Worm (Caenorhabditis elegans) whole organism, mixed stage, embryonic: ENCODE data around the gene tre-5.
A peak's percentile ranks its signal among the peaks of the same experiment; 100 is the strongest.

Experiments
- M03D4.4 ChIP-seq: sonication (generic microtip); optimal IDR thresholded peaks from 2 replicates; lab custom pipeline; 2017; ENCODE audit warnings: mild to moderate bottlenecking, missing genetic modification characterization, missing compliant biosample characterization
- bed-3 ChIP-seq: fragments of 200-800 bp; sonication (Bioruptor generic); optimal IDR thresholded peaks from 3 replicates; lab custom pipeline; 2018; ENCODE audit warnings: mild to moderate bottlenecking, missing genetic modification characterization, moderate library complexity, missing compliant biosample characterization
- blmp-1 ChIP-seq: fragments of 150-350 bp; optimal IDR thresholded peaks from 2 replicates; lab custom pipeline; 2014; ENCODE audit warnings: missing biosample characterization, missing genetic modification characterization
- ceh-39 ChIP-seq: fragments of 150-350 bp; optimal IDR thresholded peaks from 2 replicates; lab custom pipeline; 2014; ENCODE audit warnings: missing biosample characterization, missing genetic modification characterization
- ceh-43 ChIP-seq: fragments of 200-800 bp; sonication (Bioruptor generic); optimal IDR thresholded peaks from 2 replicates; lab custom pipeline; 2018; ENCODE audit warnings: mild to moderate bottlenecking, missing genetic modification characterization, moderate library complexity, missing compliant biosample characterization
- ces-1 ChIP-seq: fragments of 150-350 bp; optimal IDR thresholded peaks from 2 replicates; lab custom pipeline; 2014; ENCODE audit warnings: missing biosample characterization, missing genetic modification reagents, missing genetic modification characterization
- cnd-1 ChIP-seq: fragments of 200-800 bp; sonication (Bioruptor generic); optimal IDR thresholded peaks from 2 replicates; lab custom pipeline; 2018; ENCODE audit warnings: mild to moderate bottlenecking, missing genetic modification characterization, missing compliant biosample characterization
- drap-1 ChIP-seq: fragments of 200-800 bp; sonication (Bioruptor generic); optimal IDR thresholded peaks from 3 replicates; lab custom pipeline; 2018; ENCODE audit warnings: mild to moderate bottlenecking, missing genetic modification characterization, missing compliant biosample characterization
- elt-1 ChIP-seq: sonication (generic microtip); optimal IDR thresholded peaks from 2 replicates; lab custom pipeline; 2017; ENCODE audit warnings: missing genetic modification characterization, mild to moderate bottlenecking, missing compliant biosample characterization, antibody characterized with exemption, moderate library complexity, borderline replicate concordance; ENCODE audit not compliant: insufficient read depth
- elt-3 ChIP-seq: fragments of 150-350 bp; optimal IDR thresholded peaks from 2 replicates; lab custom pipeline; 2014; ENCODE audit warnings: missing biosample characterization, missing genetic modification characterization
- flh-1 ChIP-seq: fragments of 200-800 bp; sonication (Bioruptor generic); optimal IDR thresholded peaks from 2 replicates; lab custom pipeline; 2018; ENCODE audit warnings: mild to moderate bottlenecking, missing genetic modification characterization, moderate library complexity, missing compliant biosample characterization
- ham-2 ChIP-seq: fragments of 200-800 bp; sonication (Bioruptor generic); optimal IDR thresholded peaks from 2 replicates; lab custom pipeline; 2018; ENCODE audit warnings: mild to moderate bottlenecking, missing genetic modification characterization, missing compliant biosample characterization
- hlh-1 ChIP-seq: fragments of 150-350 bp; optimal IDR thresholded peaks from 2 replicates; lab custom pipeline; 2014; ENCODE audit warnings: missing biosample characterization, missing genetic modification reagents, missing genetic modification characterization
- lin-13 ChIP-seq: fragments of 150-350 bp; optimal IDR thresholded peaks from 2 replicates; lab custom pipeline; 2014; ENCODE audit warnings: missing biosample characterization, missing genetic modification characterization
- lin-32 ChIP-seq: fragments of 200-800 bp; sonication (Bioruptor generic); optimal IDR thresholded peaks from 2 replicates; lab custom pipeline; 2018; ENCODE audit warnings: mild to moderate bottlenecking, missing genetic modification characterization, missing compliant biosample characterization
- lsy-2 ChIP-seq: fragments of 150-350 bp; optimal IDR thresholded peaks from 2 replicates; lab custom pipeline; 2014; ENCODE audit warnings: missing biosample characterization, missing genetic modification characterization
- mab-5 ChIP-seq: fragments of 150-350 bp; optimal IDR thresholded peaks from 2 replicates; lab custom pipeline; 2014; ENCODE audit warnings: missing biosample characterization, missing genetic modification characterization
- mep-1 ChIP-seq: fragments of 150-350 bp; optimal IDR thresholded peaks from 2 replicates; lab custom pipeline; 2017; ENCODE audit warnings: missing biosample characterization, missing genetic modification reagents, missing genetic modification characterization, inconsistent platforms
- mls-2 ChIP-seq: sonication (generic microtip); optimal IDR thresholded peaks from 2 replicates; lab custom pipeline; 2016; ENCODE audit warnings: mild to moderate bottlenecking, missing genetic modification characterization, moderate library complexity, missing compliant biosample characterization
- nhr-2 ChIP-seq: fragments of 150-350 bp; optimal IDR thresholded peaks from 2 replicates; lab custom pipeline; 2014; ENCODE audit warnings: missing biosample characterization, missing genetic modification characterization
- nhr-237 ChIP-seq: fragments of 150-350 bp; optimal IDR thresholded peaks from 2 replicates; lab custom pipeline; 2014; ENCODE audit warnings: missing biosample characterization, missing genetic modification characterization
- nhr-28 ChIP-seq: fragments of 150-350 bp; optimal IDR thresholded peaks from 2 replicates; lab custom pipeline; 2014; ENCODE audit warnings: missing biosample characterization, missing genetic modification characterization
- nhr-76 ChIP-seq: sonication (generic microtip); optimal IDR thresholded peaks from 2 replicates; lab custom pipeline; 2017; ENCODE audit warnings: missing biosample characterization, missing genetic modification characterization
- pha-4 ChIP-seq: fragments of 150-350 bp; optimal IDR thresholded peaks from 2 replicates; lab custom pipeline; 2018; ENCODE audit warnings: missing biosample characterization, missing genetic modification reagents, missing genetic modification characterization
- sem-2 ChIP-seq: fragments of 200-800 bp; sonication (Bioruptor generic); optimal IDR thresholded peaks from 2 replicates; lab custom pipeline; 2018; ENCODE audit warnings: mild to moderate bottlenecking, missing genetic modification characterization, missing compliant biosample characterization
- snpc-4 ChIP-seq: fragments of 150-350 bp; optimal IDR thresholded peaks from 2 replicates; lab custom pipeline; 2014; ENCODE audit warnings: missing biosample characterization, missing genetic modification characterization
- sptf-1 ChIP-seq: sonication (generic microtip); optimal IDR thresholded peaks from 2 replicates; lab custom pipeline; 2017; ENCODE audit warnings: mild to moderate bottlenecking, missing genetic modification characterization, moderate library complexity, missing compliant biosample characterization
- tbx-8 ChIP-seq: fragments of 200-800 bp; sonication (Bioruptor generic); optimal IDR thresholded peaks from 2 replicates; lab custom pipeline; 2018; ENCODE audit warnings: mild to moderate bottlenecking, missing genetic modification characterization, moderate library complexity, missing compliant biosample characterization
- unc-120 ChIP-seq: sonication (generic microtip); optimal IDR thresholded peaks from 2 replicates; lab custom pipeline; 2017; ENCODE audit warnings: missing genetic modification characterization, missing compliant biosample characterization; ENCODE audit not compliant: poor library complexity, severe bottlenecking
- unc-62 ChIP-seq: fragments of 150-350 bp; optimal IDR thresholded peaks from 2 replicates; lab custom pipeline; 2014; ENCODE audit warnings: missing biosample characterization, missing genetic modification reagents, missing genetic modification characterization
- zip-8 ChIP-seq: fragments of 150-350 bp; optimal IDR thresholded peaks from 2 replicates; lab custom pipeline; 2014; ENCODE audit warnings: missing biosample characterization, missing genetic modification characterization
- ztf-11 ChIP-seq: fragments of 150-350 bp; optimal IDR thresholded peaks from 2 replicates; lab custom pipeline; 2014; ENCODE audit warnings: missing biosample characterization, missing genetic modification characterization

The tre-5 gene

DNA sequence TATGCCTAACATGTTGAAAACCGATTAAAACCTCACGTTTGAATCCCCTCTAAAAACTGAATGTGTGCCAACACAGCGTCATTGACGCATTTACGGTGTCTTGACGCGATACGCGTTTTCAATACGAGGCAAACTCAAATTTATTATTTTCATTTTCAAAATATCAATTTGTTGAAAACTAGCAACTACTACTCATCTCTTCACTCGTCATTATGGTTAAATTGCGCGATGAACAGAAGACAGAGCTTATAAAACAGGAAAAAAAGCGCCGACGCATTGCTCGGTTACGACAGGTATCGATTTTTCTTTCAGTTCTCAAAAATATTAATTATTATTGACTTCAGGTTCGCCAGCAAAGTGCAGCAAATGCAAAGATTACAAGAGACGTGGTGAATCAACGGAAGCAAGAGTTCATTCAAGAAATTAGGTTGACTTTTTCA, 30.5 kb downstream of the tre-5 start, which contains the start of gene enee-1:
Gene enee-1, plus strand, starts transcription at position 108 of the 440 bp plus-strand sequence.
- TF ChIP-seq ceh-39: peak; percentile 20
- TF ChIP-seq ceh-43 (GFP tag; lab: Kevin White, UChicago): no peak
- no peak for TF ChIP-seq lin-32
- TF ChIP-seq unc-62 (GFP tag; lab: Kevin White, UChicago): peak; percentile 32
- no peak for TF ChIP-seq ham-2 (GFP tag; lab: Kevin White, UChicago)
- TF ChIP-seq sptf-1 (tag; lab: Kevin White, UChicago): no peak
- no peak for TF ChIP-seq sem-2 (GFP tag; lab: Kevin White, UChicago)
- TF ChIP-seq hlh-1 (tag; lab: Kevin White, UChicago): no peak
- peak; percentile 50 for TF ChIP-seq mep-1 (tag; lab: Kevin White, UChicago)
- no peak for TF ChIP-seq nhr-2 (tag; lab: Kevin White, UChicago)
- TF ChIP-seq lsy-2 (tag; lab: Kevin White, UChicago): peak; percentile 53
- TF ChIP-seq snpc-4 (tag; lab: Kevin White, UChicago): no peak
- TF ChIP-seq drap-1: no peak
- no peak for TF ChIP-seq M03D4.4 (tag; lab: Kevin White, UChicago)
- no peak for TF ChIP-seq bed-3 (GFP tag; lab: Kevin White, UChicago)
- TF ChIP-seq mab-5 (tag; lab: Kevin White, UChicago): no peak
- no peak for TF ChIP-seq nhr-76 (tag; lab: Kevin White, UChicago)
- TF ChIP-seq ztf-11 (tag; lab: Kevin White, UChicago): peak; percentile 32
- no peak for TF ChIP-seq nhr-28 (tag; lab: Kevin White, UChicago)
- TF ChIP-seq unc-120 (tag; lab: Kevin White, UChicago): no peak
- TF ChIP-seq flh-1: no peak
- no peak for TF ChIP-seq tbx-8
- TF ChIP-seq nhr-237 (tag; lab: Kevin White, UChicago): peak; percentile 59
- TF ChIP-seq pha-4 (tag; lab: Kevin White, UChicago): peak; percentile 65
- no peak for TF ChIP-seq cnd-1 (tag; lab: Kevin White, UChicago)
- TF ChIP-seq elt-1 (tag; lab: Kevin White, UChicago): no peak
- TF ChIP-seq lin-13 (tag; lab: Kevin White, UChicago): peak; percentile 77
- TF ChIP-seq elt-3 (tag; lab: Kevin White, UChicago): no peak
- TF ChIP-seq zip-8: no peak
- TF ChIP-seq ces-1 (GFP tag; lab: Kevin White, UChicago): peak; percentile 62

DNA sequence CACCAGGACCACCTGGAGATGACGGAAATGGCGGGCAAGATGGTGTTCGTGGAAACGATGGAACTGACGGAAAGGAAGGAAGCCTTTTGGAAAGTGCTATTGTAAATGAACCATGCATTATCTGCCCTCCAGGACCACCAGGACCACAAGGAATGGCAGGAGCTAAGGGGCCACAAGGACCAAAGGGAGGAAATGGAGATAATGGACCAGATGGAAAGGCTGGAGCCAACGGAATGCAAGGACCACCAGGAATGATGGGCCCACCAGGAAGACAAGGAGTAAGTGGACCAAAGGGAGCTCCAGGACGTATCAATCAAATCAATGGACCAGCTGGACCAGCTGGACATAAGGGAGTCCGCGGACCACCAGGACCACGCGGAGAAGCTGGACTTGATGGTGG, 31.4 kb downstream of the tre-5 start:
- no peak for TF ChIP-seq hlh-1 (tag; lab: Kevin White, UChicago)
- TF ChIP-seq ces-1 (GFP tag; lab: Kevin White, UChicago): no peak
- TF ChIP-seq bed-3 (GFP tag; lab: Kevin White, UChicago): no peak
- no peak for TF ChIP-seq ceh-39
- no peak for TF ChIP-seq zip-8
- TF ChIP-seq pha-4 (tag; lab: Kevin White, UChicago): no peak
- TF ChIP-seq snpc-4 (tag; lab: Kevin White, UChicago): no peak
- no peak for TF ChIP-seq cnd-1 (tag; lab: Kevin White, UChicago)
- no peak for TF ChIP-seq blmp-1 (tag; lab: Kevin White, UChicago)
- TF ChIP-seq mep-1 (tag; lab: Kevin White, UChicago): no peak
- no peak for TF ChIP-seq sptf-1 (tag; lab: Kevin White, UChicago)
- no peak for TF ChIP-seq elt-1 (tag; lab: Kevin White, UChicago)
- TF ChIP-seq unc-62 (GFP tag; lab: Kevin White, UChicago): no peak
- TF ChIP-seq nhr-237 (tag; lab: Kevin White, UChicago): no peak
- TF ChIP-seq lsy-2 (tag; lab: Kevin White, UChicago): no peak
- TF ChIP-seq sem-2 (GFP tag; lab: Kevin White, UChicago): no peak
- TF ChIP-seq mls-2: no peak

DNA sequence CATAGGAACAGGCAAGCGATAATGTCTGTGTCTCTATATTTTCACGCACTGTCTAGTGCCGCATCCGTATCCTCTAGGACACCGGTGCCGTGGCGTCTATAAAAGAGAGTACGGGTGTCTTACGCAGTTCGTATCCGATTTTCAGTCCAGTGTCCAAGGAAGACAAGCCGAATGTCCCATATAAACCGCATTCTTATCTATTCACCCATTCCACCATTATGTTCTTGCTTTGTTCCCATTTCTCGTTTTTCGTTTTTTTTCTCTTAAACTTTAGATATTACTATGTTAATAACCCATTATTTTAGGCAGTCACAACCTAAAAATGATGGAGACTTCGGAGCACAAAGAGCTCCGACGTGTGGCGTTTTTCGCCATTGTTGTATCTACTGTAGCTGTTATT, 32.1 kb downstream of the tre-5 start, which contains the start of gene sqt-2:
Gene sqt-2, plus strand, starts transcription at position 301 of the 400 bp plus-strand sequence.
- TF ChIP-seq ham-2 (GFP tag; lab: Kevin White, UChicago) (no peak), unc-120 (tag; lab: Kevin White, UChicago) (no peak), flh-1 (no peak)

DNA sequence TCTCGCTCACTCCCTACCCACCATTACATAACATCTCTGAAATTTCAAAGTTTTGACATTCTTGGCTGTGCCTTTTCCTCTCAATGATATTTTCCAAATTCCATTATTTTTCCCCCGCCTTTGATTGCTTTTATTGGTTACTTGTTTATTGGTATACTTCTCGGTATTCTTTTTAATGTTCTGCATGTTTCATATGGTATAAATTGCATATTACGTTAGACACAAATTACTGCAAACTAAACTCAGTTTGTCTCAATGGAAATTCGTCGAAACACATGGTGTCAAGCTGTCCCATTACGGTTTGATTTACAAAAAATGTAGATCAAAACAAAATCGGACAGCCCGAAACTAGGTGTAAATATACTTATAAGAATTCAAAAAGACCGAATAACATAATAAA, 33.2 kb downstream of the tre-5 start:
- TF ChIP-seq pha-4 (tag; lab: Kevin White, UChicago) (no peak), elt-1 (tag; lab: Kevin White, UChicago) (no peak), lin-32 (no peak), tbx-8 (no peak), ztf-11 (tag; lab: Kevin White, UChicago) (no peak), nhr-2 (tag; lab: Kevin White, UChicago) (no peak), lin-13 (tag; lab: Kevin White, UChicago) (no peak), mls-2 (no peak), drap-1 (no peak), mab-5 (tag; lab: Kevin White, UChicago) (no peak), unc-120 (tag; lab: Kevin White, UChicago) (no peak), mep-1 (tag; lab: Kevin White, UChicago) (no peak), ham-2 (GFP tag; lab: Kevin White, UChicago) (no peak), M03D4.4 (tag; lab: Kevin White, UChicago) (no peak), flh-1 (no peak)
